Fruit fly (Drosophila melanogaster) whole organism, embryonic: ENCODE results near the gene Kaz-m1.

Experiments
- Ada2b ChIP-seq: fragments of 200-800 bp; sonication (Bioruptor generic); IDR thresholded peaks from 2 replicates; pipeline ENCODE4 v1.3.6; 2022; ENCODE audit warnings: missing biosample characterization, missing genetic modification characterization
- Aef1 ChIP-seq: fragments of 200-800 bp; sonication (Bioruptor generic); IDR thresholded peaks from 3 replicates; pipeline ENCODE4 v1.3.6; 2022; ENCODE audit warnings: missing biosample characterization, missing genetic modification characterization
- CG10979 ChIP-seq: fragments of 200-800 bp; sonication (Bioruptor generic); optimal IDR thresholded peaks from 2 replicates; lab custom pipeline; 2018; ENCODE audit warnings: missing biosample characterization, mild to moderate bottlenecking, missing genetic modification characterization, moderate library complexity
- CG11560 ChIP-seq: fragments of 200-800 bp; sonication (Bioruptor generic); IDR thresholded peaks from 3 replicates; pipeline ENCODE4 v1.3.6; 2022; ENCODE audit warnings: missing biosample characterization, missing genetic modification characterization
- CG12236 ChIP-seq: fragments of 200-800 bp; sonication (Bioruptor generic); optimal IDR thresholded peaks from 2 replicates; lab custom pipeline; 2016; ENCODE audit warnings: missing biosample characterization, missing genetic modification characterization
- CG14710 ChIP-seq: fragments of 200-800 bp; sonication (Bioruptor generic); optimal IDR thresholded peaks from 3 replicates; lab custom pipeline; 2019; ENCODE audit warnings: missing biosample characterization, mild to moderate bottlenecking, missing genetic modification characterization, moderate library complexity
- CG14860 ChIP-seq: fragments of 200-800 bp; sonication (Bioruptor generic); IDR thresholded peaks from 3 replicates; pipeline ENCODE4 v1.3.6; 2022; ENCODE audit warnings: missing biosample characterization, missing genetic modification characterization; ENCODE audit not compliant: partially characterized antibody
- CG14965 ChIP-seq: fragments of 200-800 bp; sonication (Bioruptor generic); optimal IDR thresholded peaks from 2 replicates; lab custom pipeline; 2016; ENCODE audit warnings: missing biosample characterization, missing genetic modification characterization, borderline replicate concordance
- CG16815 ChIP-seq: fragments of 200-800 bp; sonication (Bioruptor generic); optimal IDR thresholded peaks from 3 replicates; lab custom pipeline; 2017; ENCODE audit warnings: missing biosample characterization, mild to moderate bottlenecking, missing genetic modification characterization
- CG17385 ChIP-seq: fragments of 200-800 bp; sonication (Bioruptor generic); optimal IDR thresholded peaks from 3 replicates; lab custom pipeline; 2018; ENCODE audit warnings: missing biosample characterization, mild to moderate bottlenecking, missing genetic modification characterization
- CG17912 ChIP-seq: fragments of 200-800 bp; sonication (Bioruptor generic); optimal IDR thresholded peaks from 2 replicates; lab custom pipeline; 2018; ENCODE audit warnings: missing biosample characterization, mild to moderate bottlenecking, missing genetic modification characterization
- CG18599 ChIP-seq: fragments of 200-800 bp; sonication (Bioruptor generic); optimal IDR thresholded peaks from 3 replicates; lab custom pipeline; 2017; ENCODE audit warnings: missing biosample characterization, missing genetic modification characterization, mild to moderate bottlenecking, moderate library complexity, missing genetic modification reagents
- CG2875 ChIP-seq: fragments of 200-800 bp; sonication (Bioruptor generic); optimal IDR thresholded peaks from 2 replicates; lab custom pipeline; 2017; ENCODE audit warnings: missing biosample characterization, mild to moderate bottlenecking, missing genetic modification characterization, missing genetic modification reagents
- CG30403 ChIP-seq: fragments of 200-800 bp; sonication (Bioruptor generic); optimal IDR thresholded peaks from 3 replicates; lab custom pipeline; 2016; ENCODE audit warnings: missing biosample characterization, missing genetic modification characterization
- CG4617 ChIP-seq: fragments of 200-800 bp; sonication (Bioruptor generic); optimal IDR thresholded peaks from 3 replicates; lab custom pipeline; 2016; ENCODE audit warnings: missing biosample characterization, missing genetic modification characterization, borderline replicate concordance
- CG4707 ChIP-seq: fragments of 200-800 bp; sonication (Bioruptor generic); optimal IDR thresholded peaks from 2 replicates; lab custom pipeline; 2018; ENCODE audit warnings: missing biosample characterization, mild to moderate bottlenecking, missing genetic modification characterization, moderate library complexity
- CG6175 ChIP-seq: fragments of 200-800 bp; sonication (Bioruptor generic); IDR thresholded peaks from 3 replicates; pipeline ENCODE4 v1.3.6; 2022; ENCODE audit warnings: missing biosample characterization, missing genetic modification characterization
- CG6272 ChIP-seq: fragments of 200-800 bp; sonication (Bioruptor generic); IDR thresholded peaks from 2 replicates; pipeline ENCODE4 v1.3.6; 2022; ENCODE audit warnings: missing biosample characterization, missing genetic modification characterization
- CG6654 ChIP-seq: fragments of 200-800 bp; sonication (Bioruptor generic); optimal IDR thresholded peaks from 2 replicates; lab custom pipeline; 2017; ENCODE audit warnings: missing biosample characterization, mild to moderate bottlenecking, missing genetic modification characterization
- CG8290 ChIP-seq, 3 experiments: fragments of 200-800 bp; sonication (Bioruptor generic); optimal IDR thresholded peaks; 2 replicates each; lab custom pipeline; 2016 to 2019; ENCODE audit warnings: missing biosample characterization in 3 of 3, missing genetic modification characterization in 3 of 3, mild to moderate bottlenecking in 2 of 3, moderate library complexity in 1 of 3
- D19B ChIP-seq: fragments of 200-800 bp; sonication (Bioruptor generic); optimal IDR thresholded peaks from 2 replicates; lab custom pipeline; 2017; ENCODE audit warnings: missing biosample characterization, mild to moderate bottlenecking, missing genetic modification characterization
- Drgx ChIP-seq: fragments of 200-800 bp; sonication (Bioruptor generic); IDR thresholded peaks from 2 replicates; pipeline ENCODE4 v1.3.6; 2022; ENCODE audit warnings: missing biosample characterization, missing genetic modification characterization
- Fer3 ChIP-seq: fragments of 200-800 bp; sonication (Bioruptor generic); optimal IDR thresholded peaks from 2 replicates; lab custom pipeline; 2018; ENCODE audit warnings: missing biosample characterization, mild to moderate bottlenecking, missing genetic modification characterization, moderate library complexity
- Hmx ChIP-seq: fragments of 200-800 bp; sonication (Bioruptor generic); optimal IDR thresholded peaks from 2 replicates; lab custom pipeline; 2016; ENCODE audit warnings: missing biosample characterization, missing genetic modification characterization
- Hr3 ChIP-seq: fragments of 200-800 bp; sonication (Bioruptor generic); optimal IDR thresholded peaks from 3 replicates; lab custom pipeline; 2016; ENCODE audit warnings: missing biosample characterization, missing genetic modification characterization
- Hr78 ChIP-seq, 2 experiments: fragments of 200-800 bp in 1 of 2; fragments of >200 bp in 1 of 2; sonication (Bioruptor generic) in 1 of 2; optimal IDR thresholded peaks; 2 replicates each; lab custom pipeline; 2017 to 2019; ENCODE audit warnings: missing biosample characterization in 2 of 2, missing genetic modification characterization in 2 of 2, mild to moderate bottlenecking in 1 of 2, moderate library complexity in 1 of 2
- Lhr ChIP-seq: fragments of 200-800 bp; sonication (Bioruptor generic); optimal IDR thresholded peaks from 3 replicates; lab custom pipeline; 2017; ENCODE audit warnings: mild to moderate bottlenecking, missing biosample characterization, missing genetic modification reagents, missing genetic modification characterization
- Stat92E ChIP-seq, 3 experiments: fragments of >200 bp in 2 of 3; fragments of 200-800 bp in 1 of 3; sonication (Bioruptor generic) in 1 of 3; optimal IDR thresholded peaks; 2 replicates each; lab custom pipeline; 2017 to 2019; ENCODE audit warnings: missing biosample characterization in 3 of 3, missing genetic modification characterization in 3 of 3, mild to moderate bottlenecking in 1 of 3, moderate library complexity in 1 of 3
- al ChIP-seq: fragments of 200-800 bp; sonication (Bioruptor generic); IDR thresholded peaks from 2 replicates; pipeline ENCODE4 v1.3.6; 2022; ENCODE audit warnings: missing biosample characterization, missing genetic modification characterization
- bab2 ChIP-seq: fragments of 200-800 bp; sonication (Bioruptor generic); optimal IDR thresholded peaks from 2 replicates; lab custom pipeline; 2016; ENCODE audit warnings: missing biosample characterization, missing genetic modification characterization
- chm ChIP-seq: fragments of 200-800 bp; sonication (Bioruptor generic); IDR thresholded peaks from 2 replicates; pipeline ENCODE4 v1.3.6; 2022; ENCODE audit warnings: missing biosample characterization, missing genetic modification characterization
- danr ChIP-seq: fragments of 200-800 bp; sonication (Bioruptor generic); IDR thresholded peaks from 2 replicates; pipeline ENCODE4 v1.3.6; 2022; ENCODE audit warnings: missing biosample characterization, missing genetic modification characterization
- dpn ChIP-seq, 2 experiments: fragments of 200-800 bp; sonication (Bioruptor generic); optimal IDR thresholded peaks; 3 replicates each; lab custom pipeline; 2016; ENCODE audit warnings: missing biosample characterization in 2 of 2, missing genetic modification characterization in 2 of 2
- en ChIP-seq: fragments of 200-800 bp; sonication (Bioruptor generic); optimal IDR thresholded peaks from 2 replicates; lab custom pipeline; 2016; ENCODE audit warnings: missing biosample characterization, missing genetic modification characterization
- gce ChIP-seq: fragments of 200-800 bp; sonication (Bioruptor generic); IDR thresholded peaks from 3 replicates; pipeline ENCODE4 v1.3.6; 2022; ENCODE audit warnings: missing biosample characterization, missing genetic modification characterization
- pho ChIP-seq: fragments of 200-800 bp; sonication (Bioruptor generic); optimal IDR thresholded peaks from 2 replicates; lab custom pipeline; 2016; ENCODE audit warnings: missing biosample characterization, missing genetic modification characterization
- pnt ChIP-seq: fragments of 200-800 bp; sonication (Bioruptor generic); optimal IDR thresholded peaks from 3 replicates; lab custom pipeline; 2016; ENCODE audit warnings: missing biosample characterization, missing genetic modification characterization
- prd ChIP-seq, 3 experiments: fragments of >200 bp in 2 of 3; fragments of 200-800 bp in 1 of 3; sonication (Bioruptor generic) in 1 of 3; optimal IDR thresholded peaks in 2 of 3; IDR thresholded peaks in 1 of 3; 2 replicates in 2 of 3; 3 replicates in 1 of 3; pipeline versions ENCODE4 v1.3.6 to Lab custom; 2017 to 2022; ENCODE audit warnings: missing biosample characterization in 1 of 3, missing genetic modification characterization in 1 of 3
- pum ChIP-seq: fragments of 200-800 bp; sonication (Bioruptor generic); optimal IDR thresholded peaks from 2 replicates; lab custom pipeline; 2016; ENCODE audit warnings: missing biosample characterization, missing genetic modification characterization
- sim ChIP-seq: fragments of 200-800 bp; sonication (Bioruptor generic); IDR thresholded peaks from 2 replicates; pipeline ENCODE4 v1.3.6; 2022; ENCODE audit warnings: missing biosample characterization, missing genetic modification characterization
- sima ChIP-seq: fragments of 200-800 bp; sonication (Bioruptor generic); optimal IDR thresholded peaks from 2 replicates; lab custom pipeline; 2016; ENCODE audit warnings: missing biosample characterization, missing genetic modification characterization
- tna ChIP-seq: fragments of 200-800 bp; sonication (Bioruptor generic); IDR thresholded peaks from 2 replicates; pipeline ENCODE4 v1.3.6; 2022; ENCODE audit warnings: missing biosample characterization, missing genetic modification characterization; ENCODE audit not compliant: partially characterized antibody
- ttk ChIP-seq: fragments of 200-800 bp; sonication (Bioruptor generic); IDR thresholded peaks from 2 replicates; pipeline ENCODE4 v2.1.2; 2022; ENCODE audit warnings: missing biosample characterization, missing genetic modification characterization
- vnd ChIP-seq: fragments of 200-800 bp; sonication (Bioruptor generic); IDR thresholded peaks from 3 replicates; pipeline ENCODE4 v1.3.6; 2022; ENCODE audit warnings: missing biosample characterization, missing genetic modification characterization; ENCODE audit not compliant: partially characterized antibody
- vvl ChIP-seq: fragments of 200-800 bp; sonication (Bioruptor generic); IDR thresholded peaks from 2 replicates; pipeline ENCODE4 v1.3.6; 2022; ENCODE audit warnings: missing biosample characterization, missing genetic modification characterization

The Kaz-m1 gene

dm6 chr3R:26041417-26042101 is 27.0 kb downstream of the Kaz-m1 start, which contains the start of gene gro (continued):
- TF ChIP-seq CG6654 (GFP tag; lab: Kevin White, UChicago) (no peak), CG12236 (peak; percentile 44), pum (GFP tag; lab: Kevin White, UChicago) (peak; percentile 61), Aef1 (GFP tag; lab: Robert Waterston, UW) (peak; percentile 61), Lhr (GFP tag; lab: Kevin White, UChicago) (peak; percentile 84), prd (optimal IDR thresholded peaks at IDR 0.05; lab: Kevin White, UChicago) (no peak), prd (GFP tag; IDR thresholded peaks at IDR 0.05; lab: Robert Waterston, UW) (peak; percentile 66; the same call in 2 of the 3 replicates), CG30403 (GFP tag; lab: Kevin White, UChicago) (peak; percentile 81), CG17912 (GFP tag; lab: Kevin White, UChicago) (peak; percentile 73), Hmx (GFP tag; lab: Kevin White, UChicago) (peak; percentile 56), en (GFP tag; lab: Kevin White, UChicago) (peak; percentile 39), Ada2b (GFP tag; lab: Robert Waterston, UW) (peak; percentile 55), Stat92E (GFP tag; optimal IDR thresholded peaks at IDR 0.05; lab: Kevin White, UChicago) (peak in 1 of 3 experiments; percentile 4), CG14965 (GFP tag; lab: Kevin White, UChicago) (no peak), D19B (peak; percentile 37), Hr3 (GFP tag; lab: Kevin White, UChicago) (peak; percentile 68), gce (no peak), sim (no peak), sima (GFP tag; lab: Kevin White, UChicago) (no peak), vnd (GFP tag; lab: Robert Waterston, UW) (peak; percentile 77)

dm6 chr3R:26042131-26042885 is 27.8 kb downstream of the Kaz-m1 start:
- TF ChIP-seq pnt (GFP tag; lab: Kevin White, UChicago): peak; percentile 96
- peak; percentile 97 for TF ChIP-seq CG18599 (GFP tag; lab: Kevin White, UChicago)
- peak; percentile 95 for TF ChIP-seq Fer3
- TF ChIP-seq CG17385 (GFP tag; lab: Kevin White, UChicago): peak; percentile 93
- peak; percentile 97 for TF ChIP-seq pho (GFP tag; lab: Kevin White, UChicago)
- TF ChIP-seq dpn (GFP tag; optimal IDR thresholded peaks at IDR 0.05; lab: Kevin White, UChicago): peak; percentile 98
- peak; percentile 94 for TF ChIP-seq CG6272
- peak; percentile 98 for TF ChIP-seq bab2 (GFP tag; lab: Kevin White, UChicago)
- peak in 1 of 2 experiments; percentile 82 for TF ChIP-seq Hr78 (GFP tag; optimal IDR thresholded peaks at IDR 0.05; lab: Kevin White, UChicago)
- TF ChIP-seq ttk: peak; percentile 96
- peak; percentile 91 for TF ChIP-seq danr
- peak; percentile 95 for TF ChIP-seq CG2875 (GFP tag; lab: Kevin White, UChicago)
- TF ChIP-seq vvl (GFP tag; lab: Robert Waterston, UW): peak; percentile 99
- no peak for TF ChIP-seq CG14860
- peak; percentile 93 for TF ChIP-seq CG16815 (GFP tag; lab: Kevin White, UChicago)
- TF ChIP-seq CG8290 (GFP tag; optimal IDR thresholded peaks at IDR 0.05; lab: Kevin White, UChicago): peak; percentile 94
- TF ChIP-seq CG8290 (tag; optimal IDR thresholded peaks at IDR 0.05; lab: Kevin White, UChicago): peak; percentile 76 to 97
- peak; percentile 97 for TF ChIP-seq CG4617 (GFP tag; lab: Kevin White, UChicago)
- TF ChIP-seq CG14710 (tag; lab: Kevin White, UChicago): peak; percentile 92
- TF ChIP-seq CG6175: peak; percentile 90
- peak; percentile 99 for TF ChIP-seq Drgx (GFP tag; lab: Robert Waterston, UW)
- TF ChIP-seq tna (GFP tag; lab: Robert Waterston, UW): no peak
- peak; percentile 93 for TF ChIP-seq CG10979 (tag; lab: Kevin White, UChicago)
- peak; percentile 97 for TF ChIP-seq chm (GFP tag; lab: Robert Waterston, UW)
- TF ChIP-seq al (GFP tag; lab: Robert Waterston, UW): peak; percentile 94
- peak; percentile 89 for TF ChIP-seq CG11560 (tag; lab: Robert Waterston, UW)
- TF ChIP-seq Hr3 (GFP tag; lab: Kevin White, UChicago): peak; percentile 94
- TF ChIP-seq CG4707 (GFP tag; lab: Kevin White, UChicago): peak; percentile 76
